Worm (Caenorhabditis elegans): ENCODE results near the gene F41C6.6.

DNA sequence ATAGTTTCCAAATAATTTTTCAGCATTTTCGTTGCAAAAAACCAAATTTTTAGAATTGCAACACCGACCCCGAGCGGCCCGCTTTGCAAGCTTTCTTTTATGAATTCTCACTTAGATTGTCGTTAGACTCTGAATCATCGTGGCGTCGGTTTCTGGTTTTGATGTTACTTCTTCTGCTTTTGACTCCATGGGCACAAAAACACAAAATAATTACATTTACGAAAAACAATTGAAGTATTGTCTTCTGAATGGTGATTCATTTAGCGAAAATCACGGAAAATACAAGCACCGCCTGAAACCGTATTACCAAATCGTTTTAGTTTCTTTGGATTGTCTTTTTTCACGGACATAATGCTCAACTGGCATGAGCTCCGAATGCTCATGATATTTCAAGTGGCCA lies 19.4 kb upstream of the F41C6.6 start, which contains the start of gene pes-23:
- TF ChIP-seq cnd-1 (tag; optimal IDR thresholded peaks at IDR 0.05) (no peak), lsy-2 (tag; optimal IDR thresholded peaks at IDR 0.05) (no peak), snpc-4 (tag; optimal IDR thresholded peaks at IDR 0.05) (no peak), nhr-28 (tag; optimal IDR thresholded peaks at IDR 0.05) (no peak), unc-62 (GFP tag; optimal IDR thresholded peaks at IDR 0.05) (no peak), ceh-39 (tag; optimal IDR thresholded peaks at IDR 0.05) (no peak), pha-4 (tag; optimal IDR thresholded peaks at IDR 0.05) (no peak), elt-3 (tag; optimal IDR thresholded peaks at IDR 0.05) (no peak), elt-1 (tag; optimal IDR thresholded peaks at IDR 0.05; ENCODE audit: borderline replicate concordance, insufficient read depth) (no peak), sptf-1 (tag; optimal IDR thresholded peaks at IDR 0.05) (no peak), nhr-12 (tag; optimal IDR thresholded peaks at IDR 0.05) (no peak), ces-1 (GFP tag; optimal IDR thresholded peaks at IDR 0.05) (no peak), nhr-76 (tag; optimal IDR thresholded peaks at IDR 0.05) (no peak)

All from whole organism, mixed stage, embryonic.